Fruit fly (Drosophila melanogaster) whole organism, larva: ENCODE results near the gene Wnt5.
A peak's percentile ranks its signal among the peaks of the same experiment; 100 is the strongest.

Experiments used
- noc ChIP-seq: fragments of 200-800 bp; sonication (Bioruptor generic); optimal IDR thresholded peaks from 3 replicates; lab custom pipeline; 2019; ENCODE audit warnings: missing biosample characterization, mild to moderate bottlenecking, missing genetic modification characterization, moderate library complexity

Wnt5 gene

dm6 chrX:18494165-18494740 lies 11.0 kb downstream of the Wnt5 start, which contains the start of gene CG15043:
Gene CG15043 (minus strand): TSS chrX:18494168.
- peak; percentile 62 for TF ChIP-seq noc

dm6 chrX:18491941-18492340 lies 13.3 kb downstream of the Wnt5 start, which contains the start of gene CG15044:
Gene CG15044 (minus strand): TSS chrX:18492006.
- no peak for TF ChIP-seq noc

dm6 chrX:18489509-18489908 lies 15.7 kb downstream of the Wnt5 start, which contains the start of gene CG15046:
Gene CG15046 (minus strand): TSS chrX:18489620.
- TF ChIP-seq noc: no peak

dm6 chrX:18486356-18487059 lies 18.7 kb downstream of the Wnt5 start, which contains the start of gene psh:
Gene psh (minus strand): TSS chrX:18486921.
- TF ChIP-seq noc: no peak

- no peak for TF ChIP-seq noc
These were observed 21.7 kb downstream of the Wnt5 start, which contains the start of gene Hayan for dm6 chrX:18483261-18484218. Gene Hayan (minus strand): TSS chrX:18483772.

- TF ChIP-seq noc: no peak
These were observed 22.7 kb downstream of the Wnt5 start for dm6 chrX:18482537-18482936.

- no peak for TF ChIP-seq noc
These were observed 25.7 kb downstream of the Wnt5 start, which contains the start of gene CG32547 for dm6 chrX:18479307-18480134. Gene CG32547 (minus strand): TSS chrX:18479487.

- no peak for TF ChIP-seq noc
These were observed 37.3 kb downstream of the Wnt5 start for dm6 chrX:18467881-18468280.

dm6 chrX:18460318-18460717 lies 44.9 kb downstream of the Wnt5 start, which contains the start of gene CG43843:
Gene CG43843 (minus strand): TSS chrX:18460418.
- no peak for TF ChIP-seq noc

dm6 chrX:18452717-18453116 lies 52.5 kb downstream of the Wnt5 start:
- no peak for TF ChIP-seq noc
